Worm (Caenorhabditis elegans) whole organism, late embryonic: ENCODE results near the gene srh-194.

Experiments used
- K02D7.2 ChIP-seq: sonication (generic microtip); optimal IDR thresholded peaks from 2 replicates; lab custom pipeline; 2017; ENCODE audit warnings: mild to moderate bottlenecking, missing genetic modification characterization, missing compliant biosample characterization
- ama-1 ChIP-seq: fragments of 150-350 bp; optimal IDR thresholded peaks from 2 replicates; lab custom pipeline; 2014
- ceh-18 ChIP-seq: sonication (generic microtip); optimal IDR thresholded peaks from 2 replicates; lab custom pipeline; 2016; ENCODE audit warnings: missing genetic modification characterization, missing compliant biosample characterization
- ceh-45 ChIP-seq: fragments of 200-800 bp; sonication (Bioruptor generic); IDR thresholded peaks from 2 replicates; pipeline ENCODE4 v1.3.6; 2022; ENCODE audit warnings: missing genetic modification reagents, missing genetic modification characterization, missing compliant biosample characterization
- ceh-48 ChIP-seq: sonication (generic microtip); optimal IDR thresholded peaks from 2 replicates; lab custom pipeline; 2016; ENCODE audit warnings: missing genetic modification characterization, inconsistent platforms, missing compliant biosample characterization
- dve-1 ChIP-seq: sonication (generic microtip); optimal IDR thresholded peaks from 2 replicates; lab custom pipeline; 2017; ENCODE audit warnings: antibody characterized with exemption, mild to moderate bottlenecking, missing genetic modification characterization, missing compliant biosample characterization
- elt-2 ChIP-seq: sonication (generic microtip); optimal IDR thresholded peaks from 2 replicates; lab custom pipeline; 2016; ENCODE audit warnings: missing genetic modification reagents, missing genetic modification characterization, missing compliant biosample characterization
- gmeb-2 ChIP-seq: sonication (generic microtip); optimal IDR thresholded peaks from 2 replicates; lab custom pipeline; 2016; ENCODE audit warnings: missing genetic modification characterization, inconsistent platforms, missing compliant biosample characterization
- lim-6 ChIP-seq: sonication (generic microtip); optimal IDR thresholded peaks from 2 replicates; lab custom pipeline; 2016; ENCODE audit warnings: missing genetic modification characterization, missing compliant biosample characterization
- pha-4 ChIP-seq: fragments of 150-350 bp; optimal IDR thresholded peaks from 2 replicates; lab custom pipeline; 2018; ENCODE audit warnings: missing biosample characterization, missing genetic modification reagents, missing genetic modification characterization
- pqm-1 ChIP-seq: sonication (generic microtip); optimal IDR thresholded peaks from 2 replicates; lab custom pipeline; 2016; ENCODE audit warnings: missing genetic modification characterization, missing compliant biosample characterization
- ref-2 ChIP-seq: sonication (generic microtip); optimal IDR thresholded peaks from 2 replicates; lab custom pipeline; 2016; ENCODE audit warnings: missing genetic modification characterization, missing compliant biosample characterization
- tbx-2 ChIP-seq: sonication (generic microtip); optimal IDR thresholded peaks from 2 replicates; lab custom pipeline; 2016; ENCODE audit warnings: missing genetic modification characterization, missing compliant biosample characterization
- unc-86 ChIP-seq: sonication (generic microtip); optimal IDR thresholded peaks from 2 replicates; lab custom pipeline; 2016; ENCODE audit warnings: missing genetic modification characterization, missing compliant biosample characterization

DNA sequence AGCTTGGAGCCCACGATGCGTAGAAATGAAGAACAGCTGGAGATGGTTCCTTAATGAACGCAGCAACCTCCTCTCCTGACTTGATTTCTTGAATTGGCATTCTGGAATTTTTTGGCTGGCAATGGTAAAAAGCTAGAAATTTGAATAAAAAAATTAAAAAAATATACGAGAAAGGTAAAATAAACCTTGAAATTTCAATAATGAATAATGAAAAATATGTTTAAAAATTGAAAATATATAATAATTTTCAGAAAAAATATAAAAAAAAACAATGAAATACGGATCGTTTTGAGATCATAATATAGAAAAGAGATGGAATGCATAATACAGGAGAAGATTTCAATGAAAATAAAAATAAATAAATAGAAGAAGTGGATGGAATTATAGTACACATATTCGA, 47.9 kb upstream of the srh-194 start, which contains the start of gene glrx-3:
- no peak for TF ChIP-seq unc-86 (tag; lab: Kevin White, UChicago)
- no peak for TF ChIP-seq ama-1 (lab: Kevin White, UChicago)
- TF ChIP-seq ceh-18 (tag; lab: Kevin White, UChicago), result no peak
- TF ChIP-seq ref-2 (tag; lab: Kevin White, UChicago), result no peak
- TF ChIP-seq pha-4 (tag; lab: Kevin White, UChicago), result no peak
- TF ChIP-seq gmeb-2 (tag; lab: Kevin White, UChicago), result no peak
- no peak for TF ChIP-seq ceh-45 (GFP tag; lab: Robert Waterston, UW)
- no peak for TF ChIP-seq tbx-2 (tag; lab: Kevin White, UChicago)
- TF ChIP-seq ceh-48, result no peak
- no peak for TF ChIP-seq dve-1 (tag; lab: Kevin White, UChicago)
- TF ChIP-seq pqm-1 (tag; lab: Kevin White, UChicago), result no peak
- no peak for TF ChIP-seq K02D7.2 (tag; lab: Kevin White, UChicago)
- TF ChIP-seq elt-2, result no peak
- TF ChIP-seq lim-6, result no peak
